Fruit fly (Drosophila melanogaster) whole organism, prepupa: ENCODE measurements around the gene eIF4G1.

Source experiments
- Blimp-1 ChIP-seq: fragments of 200-800 bp; sonication (Bioruptor generic); optimal IDR thresholded peaks from 3 replicates; lab custom pipeline; 2017; ENCODE audit warnings: missing biosample characterization, missing genetic modification characterization, mild to moderate bottlenecking, moderate library complexity, missing genetic modification reagents
- CG10631 ChIP-seq: fragments of 200-800 bp; sonication (Bioruptor generic); optimal IDR thresholded peaks from 2 replicates; lab custom pipeline; 2016; ENCODE audit warnings: missing biosample characterization, missing genetic modification characterization
- CG11762 ChIP-seq: fragments of 200-800 bp; sonication (Bioruptor generic); optimal IDR thresholded peaks from 3 replicates; lab custom pipeline; 2016; ENCODE audit warnings: missing biosample characterization, missing genetic modification characterization; ENCODE audit not compliant: insufficient read depth
- CG3032 ChIP-seq: fragments of 200-800 bp; optimal IDR thresholded peaks from 2 replicates; lab custom pipeline; 2019; ENCODE audit warnings: missing biosample characterization, mild to moderate bottlenecking, missing genetic modification characterization, moderate library complexity
- CG32006 ChIP-seq: fragments of 200-800 bp; sonication (Bioruptor generic); optimal IDR thresholded peaks from 3 replicates; lab custom pipeline; 2017; ENCODE audit warnings: missing biosample characterization, mild to moderate bottlenecking, missing genetic modification characterization
- CG34406 ChIP-seq: fragments of 200-800 bp; sonication (Bioruptor generic); optimal IDR thresholded peaks from 3 replicates; lab custom pipeline; 2016; ENCODE audit warnings: missing biosample characterization, missing genetic modification characterization
- CG3919 ChIP-seq: fragments of 200-800 bp; sonication (Bioruptor generic); optimal IDR thresholded peaks from 3 replicates; lab custom pipeline; 2016; ENCODE audit warnings: missing biosample characterization, missing genetic modification characterization
- CG6163 ChIP-seq: fragments of 200-800 bp; sonication (Bioruptor generic); IDR thresholded peaks from 3 replicates; pipeline ENCODE4 v1.3.6; 2022; ENCODE audit warnings: missing biosample characterization, missing genetic modification characterization
- CG6792 ChIP-seq: fragments of 200-800 bp; sonication (Bioruptor generic); optimal IDR thresholded peaks from 3 replicates; lab custom pipeline; 2016; ENCODE audit warnings: missing biosample characterization, missing genetic modification characterization
- CG6808 ChIP-seq: fragments of 200-800 bp; sonication (Bioruptor generic); optimal IDR thresholded peaks from 3 replicates; lab custom pipeline; 2017; ENCODE audit warnings: missing biosample characterization, missing genetic modification characterization, mild to moderate bottlenecking, moderate library complexity, missing genetic modification reagents
- CG6854 ChIP-seq: fragments of 200-800 bp; sonication (Bioruptor generic); optimal IDR thresholded peaks from 2 replicates; lab custom pipeline; 2017; ENCODE audit warnings: missing biosample characterization, mild to moderate bottlenecking, missing genetic modification characterization
- CG8319 ChIP-seq: fragments of 200-800 bp; sonication (Bioruptor generic); optimal IDR thresholded peaks from 3 replicates; lab custom pipeline; 2016; ENCODE audit warnings: missing biosample characterization, missing genetic modification characterization
- CG9139 ChIP-seq: fragments of 200-800 bp; sonication (Bioruptor generic); optimal IDR thresholded peaks from 3 replicates; lab custom pipeline; 2017; ENCODE audit warnings: missing biosample characterization, mild to moderate bottlenecking, missing genetic modification characterization
- Eip75B ChIP-seq: fragments of 200-800 bp; sonication (Bioruptor generic); optimal IDR thresholded peaks from 3 replicates; lab custom pipeline; 2016; ENCODE audit warnings: missing biosample characterization, missing genetic modification characterization
- Eip78C ChIP-seq: fragments of 200-800 bp; sonication (Bioruptor generic); peaks from one replicate; lab custom pipeline; 2016; ENCODE audit warnings: missing biosample characterization, missing genetic modification characterization
- Ets21C ChIP-seq: fragments of 200-800 bp; sonication (Bioruptor generic); optimal IDR thresholded peaks from 3 replicates; lab custom pipeline; 2016; ENCODE audit warnings: missing biosample characterization, missing genetic modification characterization
- Ets96B ChIP-seq: fragments of 200-800 bp; optimal IDR thresholded peaks from 2 replicates; lab custom pipeline; 2019; ENCODE audit warnings: missing biosample characterization, mild to moderate bottlenecking, missing genetic modification characterization, moderate library complexity
- Hr38 ChIP-seq: sonication (Bioruptor generic); optimal IDR thresholded peaks from 2 replicates; lab custom pipeline; 2016; ENCODE audit warnings: missing biosample characterization, missing genetic modification characterization
- Hr4 ChIP-seq: fragments of 200-800 bp; sonication (Bioruptor generic); optimal IDR thresholded peaks from 3 replicates; lab custom pipeline; 2016; ENCODE audit warnings: missing biosample characterization, missing genetic modification characterization
- Met ChIP-seq: fragments of 200-800 bp; sonication (Bioruptor generic); optimal IDR thresholded peaks from 3 replicates; lab custom pipeline; 2016; ENCODE audit warnings: missing biosample characterization, missing genetic modification characterization
- Sox102F ChIP-seq: fragments of 200-800 bp; sonication (Bioruptor generic); optimal IDR thresholded peaks from 2 replicates; lab custom pipeline; 2016; ENCODE audit warnings: missing biosample characterization, mild to moderate bottlenecking, missing genetic modification characterization
- Sox15 ChIP-seq: fragments of 200-800 bp; sonication (Bioruptor generic); optimal IDR thresholded peaks from 3 replicates; lab custom pipeline; 2016; ENCODE audit warnings: missing biosample characterization, missing genetic modification characterization
- dac ChIP-seq: fragments of 200-800 bp; sonication (Bioruptor generic); optimal IDR thresholded peaks from 2 replicates; lab custom pipeline; 2017; ENCODE audit warnings: missing biosample characterization, mild to moderate bottlenecking, missing genetic modification characterization
- eg ChIP-seq: fragments of 200-800 bp; sonication (Bioruptor generic); IDR thresholded peaks from 3 replicates; pipeline ENCODE4 v1.3.6; 2022; ENCODE audit warnings: missing biosample characterization, missing genetic modification characterization
- esn ChIP-seq: fragments of 200-800 bp; sonication (Bioruptor generic); optimal IDR thresholded peaks from 2 replicates; lab custom pipeline; 2016; ENCODE audit warnings: missing biosample characterization, mild to moderate bottlenecking, missing genetic modification characterization, moderate library complexity
- fd85E ChIP-seq: fragments of 200-800 bp; sonication (Bioruptor generic); optimal IDR thresholded peaks from 3 replicates; lab custom pipeline; 2016; ENCODE audit warnings: missing biosample characterization, missing genetic modification characterization
- fkh ChIP-seq: fragments of 200-800 bp; sonication (Bioruptor generic); optimal IDR thresholded peaks from 3 replicates; lab custom pipeline; 2017; ENCODE audit warnings: missing biosample characterization, mild to moderate bottlenecking, missing genetic modification characterization, moderate library complexity
- lz ChIP-seq: fragments of 200-800 bp; sonication (Bioruptor generic); optimal IDR thresholded peaks from 3 replicates; lab custom pipeline; 2016; ENCODE audit warnings: missing biosample characterization, missing genetic modification characterization
- net ChIP-seq: fragments of 200-800 bp; sonication (Bioruptor generic); optimal IDR thresholded peaks from 3 replicates; lab custom pipeline; 2016; ENCODE audit warnings: missing biosample characterization, missing genetic modification characterization
- pdm3 ChIP-seq: fragments of 200-800 bp; sonication (Bioruptor generic); optimal IDR thresholded peaks from 3 replicates; lab custom pipeline; 2016; ENCODE audit warnings: missing biosample characterization, missing genetic modification characterization
- topi ChIP-seq: fragments of 200-800 bp; sonication (Bioruptor generic); optimal IDR thresholded peaks from 3 replicates; lab custom pipeline; 2016; ENCODE audit warnings: missing biosample characterization, missing genetic modification characterization

The eIF4G1 gene

DNA sequence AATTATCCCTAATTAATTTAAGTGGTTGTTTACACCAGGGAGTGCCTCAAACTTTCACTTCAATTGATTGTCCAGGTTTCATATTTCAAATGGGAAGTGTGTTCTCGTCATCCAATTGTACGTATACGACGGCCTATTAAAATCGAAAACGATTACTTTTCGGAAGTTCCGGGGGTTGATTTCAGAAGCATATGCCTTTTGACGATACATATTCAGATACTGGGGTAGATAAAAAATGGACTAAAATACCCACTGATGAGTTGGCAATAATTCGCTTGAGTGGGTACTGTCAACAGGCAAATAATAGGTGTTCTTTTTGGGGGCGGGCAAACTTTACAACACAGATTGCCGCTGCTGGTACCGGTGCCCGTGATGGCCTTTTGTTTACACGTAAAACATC lies 44.1 kb upstream of the eIF4G1 start:
- TF ChIP-seq fkh (GFP tag; lab: Kevin White, UChicago), result no peak
- no peak for TF ChIP-seq Met (GFP tag; lab: Kevin White, UChicago)
- TF ChIP-seq, all 60 proteins: peak for 0

DNA sequence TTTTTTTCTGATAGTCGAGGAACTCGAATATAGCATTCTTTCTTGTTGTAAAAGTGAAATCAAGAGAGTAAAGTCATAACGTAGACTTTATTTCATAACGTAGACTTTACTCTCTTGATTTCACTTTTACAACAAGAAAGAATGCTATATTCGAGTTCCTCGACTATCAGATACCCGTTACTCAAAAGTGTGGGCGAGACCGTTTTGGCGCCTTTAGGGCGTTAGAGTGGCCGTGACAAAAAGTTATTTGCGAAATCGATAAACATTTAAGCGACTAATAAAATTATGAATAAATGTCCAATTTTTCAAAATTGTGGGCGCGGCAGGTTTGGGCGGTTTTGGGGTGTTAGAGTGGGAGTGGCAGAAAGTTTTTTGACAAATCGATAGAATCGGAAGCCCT lies 40.6 kb upstream of the eIF4G1 start:
- TF ChIP-seq CG6808 (GFP tag; lab: Kevin White, UChicago) (no peak), CG3919 (GFP tag; lab: Kevin White, UChicago) (no peak), fd85E (no peak), topi (GFP tag; lab: Kevin White, UChicago) (no peak), CG3032 (tag; lab: Kevin White, UChicago) (no peak), fkh (GFP tag; lab: Kevin White, UChicago) (no peak), dac (GFP tag; lab: Kevin White, UChicago) (no peak), CG9139 (GFP tag; lab: Kevin White, UChicago) (no peak), Eip78C (no peak), lz (GFP tag; lab: Kevin White, UChicago) (no peak), CG32006 (no peak), CG6163 (GFP tag; lab: Robert Waterston, UW) (no peak), Ets96B (no peak), esn (GFP tag; lab: Kevin White, UChicago) (no peak), CG6854 (GFP tag; lab: Kevin White, UChicago) (no peak), pdm3 (GFP tag; lab: Kevin White, UChicago) (no peak), CG6792 (GFP tag; lab: Kevin White, UChicago) (no peak), CG10631 (GFP tag; lab: Kevin White, UChicago) (no peak)
- TF ChIP-seq, all 60 proteins: peak for 0

DNA sequence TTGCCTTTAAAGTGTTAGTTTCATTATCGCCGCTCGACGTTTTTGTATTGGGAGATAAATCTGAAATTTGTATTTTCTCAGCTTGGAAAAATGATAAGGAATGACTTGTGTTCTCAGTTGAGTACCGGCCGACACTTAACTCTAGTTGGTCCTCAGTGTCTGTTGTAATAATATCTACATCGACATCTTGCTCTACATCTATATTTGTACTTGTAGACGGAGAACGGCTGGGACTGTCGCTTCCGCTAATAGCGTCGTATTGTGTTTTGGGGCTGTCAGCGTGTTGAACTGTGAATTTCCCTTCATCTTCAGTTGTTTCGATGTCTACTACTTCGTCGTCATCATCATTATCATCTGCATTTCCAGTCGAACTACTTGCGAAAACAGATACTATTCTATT lies 33.2 kb upstream of the eIF4G1 start:
- TF ChIP-seq lz (GFP tag; lab: Kevin White, UChicago) (no peak), Ets21C (GFP tag; lab: Kevin White, UChicago) (no peak), CG8319 (GFP tag; lab: Kevin White, UChicago) (no peak), eg (GFP tag; lab: Robert Waterston, UW) (no peak), Blimp-1 (GFP tag; lab: Kevin White, UChicago) (no peak), Hr4 (no peak)

DNA sequence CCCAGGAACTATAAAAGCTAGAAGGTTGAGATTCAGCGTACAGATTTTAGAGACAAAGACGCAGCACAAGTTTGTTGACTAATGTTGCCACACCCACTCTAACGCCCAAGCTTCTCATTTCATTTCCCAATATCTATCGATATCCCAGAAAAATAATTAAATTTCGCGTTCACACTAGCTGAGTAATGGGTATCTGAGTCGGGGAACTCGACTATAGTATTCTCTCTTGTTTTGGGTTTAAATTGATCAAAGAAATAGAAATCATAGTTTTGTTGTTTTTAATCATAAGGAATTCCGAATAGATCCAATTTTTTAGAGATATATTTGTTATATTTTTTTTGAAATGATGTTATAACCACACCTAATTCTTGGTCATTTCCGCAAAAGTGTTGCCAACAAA lies 32.7 kb upstream of the eIF4G1 start:
- TF ChIP-seq CG6163 (GFP tag; lab: Robert Waterston, UW) (no peak), Hr38 (GFP tag; lab: Kevin White, UChicago) (no peak)

DNA sequence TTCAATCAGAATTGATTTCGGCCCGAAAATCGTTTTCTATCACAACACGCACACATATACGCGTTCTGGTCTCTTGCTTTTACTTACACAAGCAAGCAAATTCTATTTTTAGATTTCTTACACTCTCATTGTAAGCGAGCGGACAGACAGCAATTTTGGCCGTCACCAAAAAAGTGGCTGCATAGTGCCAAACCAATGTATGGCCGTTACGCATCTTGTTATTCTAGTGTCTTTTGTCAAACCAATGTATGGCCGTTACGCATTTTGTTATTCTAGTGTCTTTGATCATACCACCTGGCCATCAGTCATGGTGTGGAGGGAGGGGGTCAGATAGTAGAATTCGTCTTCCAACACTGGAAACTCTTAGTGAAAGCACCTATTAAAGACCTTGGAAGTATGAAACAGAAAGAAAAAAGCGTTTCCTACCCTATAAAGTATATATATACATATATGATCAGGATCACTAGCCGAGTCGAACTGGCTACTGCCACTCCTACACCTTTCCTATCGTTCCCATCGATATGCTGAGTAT lies 30.6 kb upstream of the eIF4G1 start:
- TF ChIP-seq CG6854 (GFP tag; lab: Kevin White, UChicago) (no peak), Eip75B (GFP tag; lab: Kevin White, UChicago) (no peak), net (no peak)

DNA sequence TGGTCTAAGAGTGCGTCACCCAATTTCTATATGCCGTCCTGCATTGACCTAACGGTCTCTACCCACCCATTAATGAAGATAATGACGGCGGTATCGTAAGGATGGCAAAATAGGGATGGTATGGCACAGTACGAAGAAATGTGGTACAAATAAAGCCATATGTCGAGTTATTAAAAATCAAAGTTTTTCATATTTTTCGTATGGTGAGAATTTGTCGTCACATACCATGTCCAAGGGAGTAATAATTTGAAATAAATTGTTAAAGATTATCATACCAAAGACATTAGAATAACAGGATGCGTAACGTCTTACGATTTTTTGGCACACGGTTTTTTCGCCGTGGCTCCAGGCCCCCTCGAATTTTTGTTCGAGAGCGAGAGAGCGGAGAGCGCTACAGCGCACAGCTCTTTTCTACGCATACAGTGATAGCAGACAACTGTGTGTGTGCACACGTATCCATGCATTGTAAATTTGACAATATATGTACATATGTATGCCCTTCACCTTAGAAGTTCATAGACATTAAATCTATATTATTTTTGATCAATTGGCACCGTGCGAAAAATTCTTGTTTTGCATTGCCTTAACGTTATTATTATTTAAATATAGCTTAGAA lies 29.5 kb upstream of the eIF4G1 start:
- TF ChIP-seq Blimp-1 (GFP tag; lab: Kevin White, UChicago), result no peak
- no peak for TF ChIP-seq CG34406 (GFP tag; lab: Kevin White, UChicago)
- no peak for TF ChIP-seq Sox15 (GFP tag; lab: Kevin White, UChicago)
- no peak for TF ChIP-seq CG32006
- TF ChIP-seq fd85E, result no peak
- TF ChIP-seq CG6808 (GFP tag; lab: Kevin White, UChicago), result no peak
- no peak for TF ChIP-seq Sox102F (GFP tag; lab: Kevin White, UChicago)
- no peak for TF ChIP-seq esn (GFP tag; lab: Kevin White, UChicago)
- no peak for TF ChIP-seq CG11762
- TF ChIP-seq, all 60 proteins: peak for 0
